Fruit fly (Drosophila melanogaster) whole organism, prepupa: ENCODE measurements around the gene CG31680.

Experiments used
- Blimp-1 ChIP-seq: fragments of 200-800 bp; sonication (Bioruptor generic); optimal IDR thresholded peaks from 3 replicates; lab custom pipeline; 2017; ENCODE audit warnings: missing biosample characterization, missing genetic modification characterization, mild to moderate bottlenecking, moderate library complexity, missing genetic modification reagents
- CG11762 ChIP-seq: fragments of 200-800 bp; sonication (Bioruptor generic); optimal IDR thresholded peaks from 3 replicates; lab custom pipeline; 2016; ENCODE audit warnings: missing biosample characterization, missing genetic modification characterization; ENCODE audit not compliant: insufficient read depth
- CG34406 ChIP-seq: fragments of 200-800 bp; sonication (Bioruptor generic); optimal IDR thresholded peaks from 3 replicates; lab custom pipeline; 2016; ENCODE audit warnings: missing biosample characterization, missing genetic modification characterization
- CG9139 ChIP-seq: fragments of 200-800 bp; sonication (Bioruptor generic); optimal IDR thresholded peaks from 3 replicates; lab custom pipeline; 2017; ENCODE audit warnings: missing biosample characterization, mild to moderate bottlenecking, missing genetic modification characterization
- Ets21C ChIP-seq: fragments of 200-800 bp; sonication (Bioruptor generic); optimal IDR thresholded peaks from 3 replicates; lab custom pipeline; 2016; ENCODE audit warnings: missing biosample characterization, missing genetic modification characterization
- Gug ChIP-seq: fragments of 200-800 bp; sonication (Bioruptor generic); IDR thresholded peaks from 2 replicates; pipeline ENCODE4 v1.3.6; 2022; ENCODE audit warnings: missing biosample characterization, missing genetic modification characterization
- Hr4 ChIP-seq: fragments of 200-800 bp; sonication (Bioruptor generic); optimal IDR thresholded peaks from 3 replicates; lab custom pipeline; 2016; ENCODE audit warnings: missing biosample characterization, missing genetic modification characterization
- Lpt ChIP-seq: fragments of 200-800 bp; sonication (Bioruptor generic); optimal IDR thresholded peaks from 3 replicates; lab custom pipeline; 2016; ENCODE audit warnings: missing biosample characterization, missing genetic modification characterization
- Sox102F ChIP-seq: fragments of 200-800 bp; sonication (Bioruptor generic); optimal IDR thresholded peaks from 2 replicates; lab custom pipeline; 2016; ENCODE audit warnings: missing biosample characterization, mild to moderate bottlenecking, missing genetic modification characterization
- Sox14 ChIP-seq: fragments of 200-800 bp; sonication (Bioruptor generic); optimal IDR thresholded peaks from 3 replicates; lab custom pipeline; 2016; ENCODE audit warnings: missing biosample characterization, missing genetic modification characterization
- dsx ChIP-seq: fragments of 200-800 bp; optimal IDR thresholded peaks from 3 replicates; lab custom pipeline; 2019; ENCODE audit warnings: missing biosample characterization, mild to moderate bottlenecking, missing genetic modification characterization, moderate library complexity; ENCODE audit not compliant: poor library complexity, severe bottlenecking
- spab ChIP-seq: fragments of 200-800 bp; sonication (Bioruptor generic); optimal IDR thresholded peaks from 2 replicates; lab custom pipeline; 2017; ENCODE audit warnings: missing biosample characterization, mild to moderate bottlenecking, missing genetic modification characterization, missing genetic modification reagents

- TF ChIP-seq CG9139 (GFP tag; lab: Kevin White, UChicago) (no peak), Sox14 (GFP tag; lab: Kevin White, UChicago) (no peak), dsx (GFP tag; lab: Kevin White, UChicago) (no peak), CG11762 (no peak), Lpt (no peak), Gug (GFP tag; lab: Robert Waterston, UW) (no peak), spab (GFP tag; lab: Kevin White, UChicago) (no peak), Sox102F (GFP tag; lab: Kevin White, UChicago) (no peak), Ets21C (GFP tag; lab: Kevin White, UChicago) (no peak), Blimp-1 (no peak), Hr4 (no peak), CG34406 (GFP tag; lab: Kevin White, UChicago) (no peak)
These were observed 5.7 kb upstream of the CG31680 start, which contains the start of gene CG17472 for dm6 chr2L:20634215-20634614.
